Fruit fly (Drosophila melanogaster) whole organism, embryonic: ENCODE measurements around the gene ich.

Source experiments
- CG10366 ChIP-seq: fragments of 200-800 bp; sonication (Bioruptor generic); IDR thresholded peaks from 2 replicates; pipeline ENCODE4 v1.3.6; 2022; ENCODE audit warnings: missing biosample characterization, missing genetic modification characterization
- CG11093 ChIP-seq: fragments of 200-800 bp; sonication (Bioruptor generic); IDR thresholded peaks from 3 replicates; pipeline ENCODE4 v1.3.6; 2022; ENCODE audit warnings: missing biosample characterization, missing genetic modification characterization
- CG11695 ChIP-seq: fragments of 200-800 bp; sonication (Bioruptor generic); IDR thresholded peaks from 3 replicates; pipeline ENCODE4 v1.3.6; 2022; ENCODE audit warnings: missing biosample characterization, missing genetic modification characterization
- CG12155 ChIP-seq: fragments of 200-800 bp; sonication (Bioruptor generic); optimal IDR thresholded peaks from 3 replicates; lab custom pipeline; 2016; ENCODE audit warnings: missing biosample characterization, missing genetic modification characterization
- CG13123 ChIP-seq: fragments of 200-800 bp; sonication (Bioruptor generic); optimal IDR thresholded peaks from 2 replicates; lab custom pipeline; 2016; ENCODE audit warnings: missing biosample characterization, missing genetic modification characterization
- CG1603 ChIP-seq: fragments of 200-800 bp; sonication (Bioruptor generic); optimal IDR thresholded peaks from 2 replicates; lab custom pipeline; 2019; ENCODE audit warnings: missing biosample characterization, mild to moderate bottlenecking, missing genetic modification characterization, moderate library complexity
- CG16779 ChIP-seq: fragments of 200-800 bp; sonication (Bioruptor generic); IDR thresholded peaks from 2 replicates; pipeline ENCODE4 v1.3.6; 2022; ENCODE audit warnings: missing biosample characterization, missing genetic modification characterization
- CG17361 ChIP-seq: fragments of 200-800 bp; sonication (Bioruptor generic); IDR thresholded peaks from 3 replicates; pipeline ENCODE4 v1.3.6; 2022; ENCODE audit warnings: missing biosample characterization, missing genetic modification characterization
- CG17612 ChIP-seq: fragments of 200-800 bp; sonication (Bioruptor generic); IDR thresholded peaks from 2 replicates; pipeline ENCODE4 v1.3.6; 2022; ENCODE audit warnings: missing biosample characterization, missing genetic modification characterization
- CG18011 ChIP-seq: fragments of 200-800 bp; sonication (Bioruptor generic); optimal IDR thresholded peaks from 2 replicates; lab custom pipeline; 2017; ENCODE audit warnings: missing biosample characterization, missing genetic modification characterization, mild to moderate bottlenecking, moderate library complexity, missing genotype
- CG1832 ChIP-seq: fragments of 200-800 bp; sonication (Bioruptor generic); optimal IDR thresholded peaks from 2 replicates; lab custom pipeline; 2017; ENCODE audit warnings: missing biosample characterization, mild to moderate bottlenecking, missing genetic modification characterization, inconsistent platforms
- CG2199 ChIP-seq: fragments of 200-800 bp; sonication (Bioruptor generic); IDR thresholded peaks from 3 replicates; pipeline ENCODE4 v1.3.6; 2022; ENCODE audit warnings: missing biosample characterization, missing genetic modification characterization
- CG4820 ChIP-seq: fragments of 200-800 bp; sonication (Bioruptor generic); optimal IDR thresholded peaks from 3 replicates; lab custom pipeline; 2016; ENCODE audit warnings: missing biosample characterization, missing genetic modification characterization
- CG8290 ChIP-seq, 3 experiments: fragments of 200-800 bp; sonication (Bioruptor generic); optimal IDR thresholded peaks; 2 replicates each; lab custom pipeline; 2016 to 2019; ENCODE audit warnings: missing biosample characterization in 3 of 3, missing genetic modification characterization in 3 of 3, mild to moderate bottlenecking in 2 of 3, moderate library complexity in 1 of 3
- CG8359 ChIP-seq: fragments of 200-800 bp; sonication (Bioruptor generic); optimal IDR thresholded peaks from 2 replicates; lab custom pipeline; 2017; ENCODE audit warnings: missing biosample characterization, mild to moderate bottlenecking, missing genetic modification characterization, borderline replicate concordance
- Fer3 ChIP-seq: fragments of 200-800 bp; sonication (Bioruptor generic); optimal IDR thresholded peaks from 2 replicates; lab custom pipeline; 2018; ENCODE audit warnings: missing biosample characterization, mild to moderate bottlenecking, missing genetic modification characterization, moderate library complexity
- H15 ChIP-seq: fragments of 200-800 bp; sonication (Bioruptor generic); IDR thresholded peaks from 3 replicates; pipeline ENCODE4 v1.3.6; 2022; ENCODE audit warnings: missing biosample characterization, missing genetic modification characterization
- Hmx ChIP-seq: fragments of 200-800 bp; sonication (Bioruptor generic); optimal IDR thresholded peaks from 2 replicates; lab custom pipeline; 2016; ENCODE audit warnings: missing biosample characterization, missing genetic modification characterization
- Hr39 ChIP-seq: fragments of >200 bp; optimal IDR thresholded peaks from 2 replicates; lab custom pipeline; 2017
- Hr78 ChIP-seq, 2 experiments: fragments of 200-800 bp in 1 of 2; fragments of >200 bp in 1 of 2; sonication (Bioruptor generic) in 1 of 2; optimal IDR thresholded peaks; 2 replicates each; lab custom pipeline; 2017 to 2019; ENCODE audit warnings: missing biosample characterization in 2 of 2, missing genetic modification characterization in 2 of 2, mild to moderate bottlenecking in 1 of 2, moderate library complexity in 1 of 2
- Kr ChIP-seq: fragments of 200-800 bp; sonication (Bioruptor generic); optimal IDR thresholded peaks from 2 replicates; lab custom pipeline; 2017; ENCODE audit warnings: missing biosample characterization, mild to moderate bottlenecking, missing genetic modification characterization
- Lim3 ChIP-seq: fragments of 200-800 bp; sonication (Bioruptor generic); IDR thresholded peaks from 2 replicates; pipeline ENCODE4 v1.3.6; 2022; ENCODE audit warnings: missing biosample characterization, missing genetic modification characterization
- Lpt ChIP-seq: fragments of >200 bp; optimal IDR thresholded peaks from 2 replicates; lab custom pipeline; 2018; ENCODE audit warnings: missing biosample characterization, missing genetic modification characterization
- Mad ChIP-seq: fragments of 200-800 bp; sonication (Bioruptor generic); optimal IDR thresholded peaks from 2 replicates; lab custom pipeline; 2016; ENCODE audit warnings: missing biosample characterization, missing genetic modification characterization
- Meics ChIP-seq: fragments of 200-800 bp; sonication (Bioruptor generic); optimal IDR thresholded peaks from 2 replicates; lab custom pipeline; 2017; ENCODE audit warnings: missing biosample characterization, mild to moderate bottlenecking, missing genetic modification characterization
- Mrtf ChIP-seq: fragments of 200-800 bp; sonication (Bioruptor generic); IDR thresholded peaks from 3 replicates; pipeline ENCODE4 v1.3.6; 2022; ENCODE audit warnings: missing biosample characterization, missing genetic modification characterization
- Ravus ChIP-seq: fragments of 200-800 bp; sonication (Bioruptor generic); IDR thresholded peaks from 2 replicates; pipeline ENCODE4 v1.3.6; 2022; ENCODE audit warnings: missing biosample characterization, missing genetic modification characterization
- Xbp1 ChIP-seq: fragments of 200-800 bp; sonication (Bioruptor generic); optimal IDR thresholded peaks from 3 replicates; lab custom pipeline; 2016; ENCODE audit warnings: missing biosample characterization, mild to moderate bottlenecking, missing genetic modification characterization
- ab ChIP-seq: fragments of 200-800 bp; sonication (Bioruptor generic); optimal IDR thresholded peaks from 2 replicates; lab custom pipeline; 2016; ENCODE audit warnings: missing biosample characterization, missing genetic modification characterization
- ara ChIP-seq: fragments of 200-800 bp; sonication (Bioruptor generic); IDR thresholded peaks from 2 replicates; pipeline ENCODE4 v1.3.6; 2022; ENCODE audit warnings: missing biosample characterization, missing genetic modification characterization
- bowl ChIP-seq: fragments of 200-800 bp; sonication (Bioruptor generic); IDR thresholded peaks from 2 replicates; pipeline ENCODE4 v1.3.6; 2022; ENCODE audit warnings: missing biosample characterization, missing genetic modification characterization
- cad ChIP-seq: fragments of >200 bp; optimal IDR thresholded peaks from 2 replicates; lab custom pipeline; 2017; ENCODE audit warnings: missing biosample characterization, missing genetic modification characterization
- cas ChIP-seq: fragments of 200-800 bp; sonication (Bioruptor generic); IDR thresholded peaks from 2 replicates; pipeline ENCODE4 v1.3.6; 2022; ENCODE audit warnings: missing biosample characterization, missing genetic modification characterization
- dm ChIP-seq: fragments of 200-800 bp; sonication (Bioruptor generic); optimal IDR thresholded peaks from 3 replicates; lab custom pipeline; 2016; ENCODE audit warnings: missing biosample characterization, missing genetic modification characterization
- dmrt99B ChIP-seq: fragments of 200-800 bp; sonication (Bioruptor generic); optimal IDR thresholded peaks from 2 replicates; lab custom pipeline; 2018; ENCODE audit warnings: missing biosample characterization, mild to moderate bottlenecking, missing genetic modification characterization, moderate library complexity
- gem ChIP-seq: fragments of 200-800 bp; sonication (Bioruptor generic); optimal IDR thresholded peaks from 2 replicates; lab custom pipeline; 2019; ENCODE audit warnings: missing biosample characterization, mild to moderate bottlenecking, missing genetic modification characterization, moderate library complexity
- insv ChIP-seq, 2 experiments: fragments of 200-800 bp; sonication (Bioruptor generic); optimal IDR thresholded peaks; 3 replicates each; lab custom pipeline; 2016 to 2018; ENCODE audit warnings: missing biosample characterization in 2 of 2, missing genetic modification characterization in 2 of 2
- ken ChIP-seq: fragments of 200-800 bp; sonication (Bioruptor generic); IDR thresholded peaks from 3 replicates; pipeline ENCODE4 v1.3.6; 2022; ENCODE audit warnings: missing biosample characterization, missing genetic modification characterization
- klu ChIP-seq: fragments of 200-800 bp; sonication (Bioruptor generic); IDR thresholded peaks from 2 replicates; pipeline ENCODE4 v1.3.6; 2022; ENCODE audit warnings: missing biosample characterization, missing genetic modification characterization
- nau ChIP-seq: fragments of 200-800 bp; sonication (Bioruptor generic); optimal IDR thresholded peaks from 3 replicates; lab custom pipeline; 2017; ENCODE audit warnings: missing biosample characterization, mild to moderate bottlenecking, missing genetic modification characterization, missing genetic modification reagents
- pb ChIP-seq: fragments of 200-800 bp; sonication (Bioruptor generic); optimal IDR thresholded peaks from 3 replicates; lab custom pipeline; 2016; ENCODE audit warnings: missing biosample characterization, missing genetic modification characterization
- pfk ChIP-seq: fragments of 200-800 bp; sonication (Bioruptor generic); optimal IDR thresholded peaks from 2 replicates; lab custom pipeline; 2018; ENCODE audit warnings: missing biosample characterization, mild to moderate bottlenecking, missing genetic modification characterization, moderate library complexity
- prd ChIP-seq, 3 experiments: fragments of >200 bp in 2 of 3; fragments of 200-800 bp in 1 of 3; sonication (Bioruptor generic) in 1 of 3; optimal IDR thresholded peaks in 2 of 3; IDR thresholded peaks in 1 of 3; 2 replicates in 2 of 3; 3 replicates in 1 of 3; pipeline versions ENCODE4 v1.3.6 to Lab custom; 2017 to 2022; ENCODE audit warnings: missing biosample characterization in 1 of 3, missing genetic modification characterization in 1 of 3
- sc ChIP-seq, 3 experiments: fragments of >200 bp in 2 of 3; fragments of 200-800 bp in 1 of 3; sonication (Bioruptor generic) in 1 of 3; optimal IDR thresholded peaks; 2 replicates in 2 of 3; 3 replicates in 1 of 3; lab custom pipeline; 2017; ENCODE audit warnings: mild to moderate bottlenecking in 1 of 3, missing biosample characterization in 1 of 3, missing genetic modification characterization in 1 of 3, missing genetic modification reagents in 1 of 3
- tll ChIP-seq, 2 experiments: fragments of 200-800 bp in 1 of 2; fragments of >200 bp in 1 of 2; sonication (Bioruptor generic) in 1 of 2; optimal IDR thresholded peaks; 2 replicates each; lab custom pipeline; 2017 to 2019; ENCODE audit warnings: missing biosample characterization in 2 of 2, missing genetic modification characterization in 2 of 2, mild to moderate bottlenecking in 1 of 2, moderate library complexity in 1 of 2
- twi ChIP-seq: fragments of 200-800 bp; optimal IDR thresholded peaks from 2 replicates; lab custom pipeline; 2019; ENCODE audit warnings: missing biosample characterization, mild to moderate bottlenecking, missing genetic modification characterization, moderate library complexity
- wor ChIP-seq: fragments of 200-800 bp; sonication (Bioruptor generic); IDR thresholded peaks from 2 replicates; pipeline ENCODE4 v1.3.6; 2022; ENCODE audit warnings: missing biosample characterization, missing genetic modification characterization
- zen ChIP-seq: fragments of 200-800 bp; sonication (Bioruptor generic); optimal IDR thresholded peaks from 3 replicates; lab custom pipeline; 2018; ENCODE audit warnings: missing biosample characterization, mild to moderate bottlenecking, missing genetic modification characterization, moderate library complexity
- zen2 ChIP-seq: fragments of 200-800 bp; sonication (Bioruptor generic); IDR thresholded peaks from 3 replicates; pipeline ENCODE4 v1.3.6; 2022; ENCODE audit warnings: missing biosample characterization, missing genetic modification characterization; ENCODE audit not compliant: partially characterized antibody

The ich gene

dm6 chr3R:8978768-8979167 lies 15.9 kb upstream of the ich start (continued):
- TF ChIP-seq CG11695 (GFP tag; lab: Robert Waterston, UW) (0 out of 3 replicates have a peak, but pooled peaks have one; percentile 28), ken (GFP tag; lab: Robert Waterston, UW) (0 out of 3 replicates have a peak, but pooled peaks have one; percentile 61), CG1832 (GFP tag; lab: Kevin White, UChicago) (no peak), H15 (GFP tag; lab: Robert Waterston, UW) (peak; percentile 63; the same call in 2 of the 3 replicates), gem (tag; lab: Kevin White, UChicago) (peak; percentile 64), sc (optimal IDR thresholded peaks at IDR 0.05; lab: Kevin White, UChicago) (no peak), sc (GFP tag; optimal IDR thresholded peaks at IDR 0.05; lab: Kevin White, UChicago) (peak; percentile 3), zen2 (GFP tag; lab: Robert Waterston, UW) (no peak), dmrt99B (tag; lab: Kevin White, UChicago) (peak; percentile 72), ara (GFP tag; lab: Robert Waterston, UW) (peak; percentile 53; the same call in 1 of the 2 replicates), CG11093 (GFP tag; lab: Robert Waterston, UW) (0 out of 3 replicates have a peak, but pooled peaks have one; percentile 50), Lpt (GFP tag; lab: Kevin White, UChicago) (no peak), CG10366 (GFP tag; lab: Robert Waterston, UW) (peak; percentile 49; the same call in 1 of the 2 replicates), CG13123 (GFP tag; lab: Kevin White, UChicago) (peak; percentile 8), bowl (GFP tag; lab: Robert Waterston, UW) (no peak), twi (tag; lab: Kevin White, UChicago) (no peak), pb (GFP tag; lab: Kevin White, UChicago) (no peak), CG4820 (GFP tag; lab: Kevin White, UChicago) (no peak), prd (optimal IDR thresholded peaks at IDR 0.05; lab: Kevin White, UChicago) (no peak), prd (GFP tag; IDR thresholded peaks at IDR 0.05; lab: Robert Waterston, UW) (peak; percentile 56), Xbp1 (peak; percentile 20), CG8290 (GFP tag; optimal IDR thresholded peaks at IDR 0.05; lab: Kevin White, UChicago) (no peak), CG8290 (tag; optimal IDR thresholded peaks at IDR 0.05; lab: Kevin White, UChicago) (no peak), cas (GFP tag; lab: Robert Waterston, UW) (no peak), CG17361 (GFP tag; lab: Robert Waterston, UW) (peak; percentile 57; the same call in 2 of the 3 replicates), ab (GFP tag; lab: Kevin White, UChicago) (no peak), CG1603 (tag; lab: Kevin White, UChicago) (no peak), nau (GFP tag; lab: Kevin White, UChicago) (no peak), klu (no peak), Fer3 (tag; lab: Kevin White, UChicago) (no peak), dm (GFP tag; lab: Kevin White, UChicago) (no peak), CG16779 (GFP tag; lab: Robert Waterston, UW) (no peak), CG8359 (GFP tag; lab: Kevin White, UChicago) (no peak), Ravus (GFP tag; lab: Robert Waterston, UW) (no peak), wor (peak; percentile 46), insv (GFP tag; optimal IDR thresholded peaks at IDR 0.05; lab: Kevin White, UChicago) (no peak)
- TF ChIP-seq, all 482 proteins: peak for 110

- TF ChIP-seq Lim3 (GFP tag; lab: Robert Waterston, UW): no peak
- TF ChIP-seq Mad (GFP tag; lab: Kevin White, UChicago): no peak
- no peak for TF ChIP-seq CG2199 (GFP tag; lab: Robert Waterston, UW)
- TF ChIP-seq CG17612 (GFP tag; lab: Robert Waterston, UW): no peak
- TF ChIP-seq pfk: no peak
- no peak for TF ChIP-seq CG18011 (GFP tag; lab: Kevin White, UChicago)
- no peak for TF ChIP-seq CG12155 (GFP tag; lab: Kevin White, UChicago)
- peak in 1 of 2 experiments; percentile 96 for TF ChIP-seq tll (GFP tag; optimal IDR thresholded peaks at IDR 0.05; lab: Kevin White, UChicago)
- TF ChIP-seq Hr78 (GFP tag; optimal IDR thresholded peaks at IDR 0.05; lab: Kevin White, UChicago): no peak
- TF ChIP-seq Hr39: peak; percentile 14
- TF ChIP-seq Meics (GFP tag; lab: Kevin White, UChicago): no peak
- TF ChIP-seq zen: peak; percentile 82
- peak; percentile 33 for TF ChIP-seq Kr (GFP tag; lab: Kevin White, UChicago)
- no peak for TF ChIP-seq Hmx
- no peak for TF ChIP-seq Mrtf (GFP tag; lab: Robert Waterston, UW)
- peak; percentile 98 for TF ChIP-seq cad
These were observed 13.3 kb upstream of the ich start for dm6 chr3R:8976073-8976593.
